Worm (Caenorhabditis elegans) whole organism, L1 larva: ENCODE measurements around the gene ins-34.

Source experiments
- C16A3.4 ChIP-seq: fragments of 150-350 bp; optimal IDR thresholded peaks from 2 replicates; lab custom pipeline; 2014; ENCODE audit warnings: missing biosample characterization, missing genetic modification characterization
- F16B12.6 ChIP-seq: fragments of 150-350 bp; optimal IDR thresholded peaks from 2 replicates; lab custom pipeline; 2014; ENCODE audit warnings: missing biosample characterization, missing genetic modification characterization
- Y116A8C.19 ChIP-seq: sonication (generic microtip); optimal IDR thresholded peaks from 2 replicates; lab custom pipeline; 2016; ENCODE audit warnings: missing compliant biosample characterization, missing genetic modification characterization, borderline replicate concordance
- aha-1 ChIP-seq: fragments of 150-350 bp; optimal IDR thresholded peaks from 2 replicates; lab custom pipeline; 2014; ENCODE audit warnings: missing biosample characterization, missing genetic modification characterization
- ceh-63 ChIP-seq: fragments of 200-800 bp; sonication (Bioruptor generic); optimal IDR thresholded peaks from 2 replicates; lab custom pipeline; 2018; ENCODE audit warnings: mild to moderate bottlenecking, missing genetic modification characterization, missing compliant biosample characterization
- ceh-8 ChIP-seq: fragments of 200-800 bp; sonication (Bioruptor generic); optimal IDR thresholded peaks from 2 replicates; lab custom pipeline; 2018; ENCODE audit warnings: mild to moderate bottlenecking, missing genetic modification characterization, moderate library complexity, missing compliant biosample characterization
- ceh-88 ChIP-seq: fragments of 200-800 bp; sonication (Bioruptor generic); IDR thresholded peaks from 2 replicates; pipeline ENCODE4 v1.3.6; 2022; ENCODE audit warnings: missing genetic modification characterization, missing compliant biosample characterization
- ceh-90 ChIP-seq: sonication (generic microtip); optimal IDR thresholded peaks from 2 replicates; lab custom pipeline; 2016; ENCODE audit warnings: missing genetic modification characterization, missing compliant biosample characterization
- efl-1 ChIP-seq, 4 experiments: fragments of 150-350 bp; optimal IDR thresholded peaks in 3 of 4; peaks in 1 of 4; 1 replicate in 1 of 4; 2 replicates in 3 of 4; lab custom pipeline; 2014; ENCODE audit warnings: missing biosample characterization in 2 of 4, missing genetic modification characterization in 2 of 4, missing genetic modification reagents in 2 of 4
- efl-3 ChIP-seq: fragments of 200-800 bp; sonication (Bioruptor generic); optimal IDR thresholded peaks from 2 replicates; lab custom pipeline; 2018; ENCODE audit warnings: mild to moderate bottlenecking, missing genetic modification characterization, missing compliant biosample characterization
- egl-13 ChIP-seq: sonication (generic microtip); optimal IDR thresholded peaks from 2 replicates; lab custom pipeline; 2016; ENCODE audit warnings: missing genotype, missing genetic modification reagents, missing genetic modification characterization, missing compliant biosample characterization
- egl-27 ChIP-seq, 2 experiments: fragments of 150-350 bp in 1 of 2; sonication (generic microtip); optimal IDR thresholded peaks; 3 replicates each; lab custom pipeline; 2017 to 2018; ENCODE audit warnings: missing biosample characterization in 2 of 2, missing genetic modification characterization in 2 of 2, missing genetic modification reagents in 2 of 2
- grh-1 ChIP-seq: fragments of 200-800 bp; sonication (Bioruptor generic); IDR thresholded peaks from 2 replicates; pipeline ENCODE4 v1.3.6; 2022; ENCODE audit warnings: missing genetic modification reagents, missing genetic modification characterization, missing compliant biosample characterization
- hlh-4 ChIP-seq: sonication (generic microtip); optimal IDR thresholded peaks from 2 replicates; lab custom pipeline; 2016; ENCODE audit warnings: mild to moderate bottlenecking, missing genetic modification characterization, missing compliant biosample characterization
- hpl-2 ChIP-seq: fragments of 150-350 bp; optimal IDR thresholded peaks from 2 replicates; lab custom pipeline; 2014; ENCODE audit warnings: missing biosample characterization, missing genetic modification reagents, missing genetic modification characterization
- irx-1 ChIP-seq: sonication (generic microtip); optimal IDR thresholded peaks from 2 replicates; lab custom pipeline; 2016; ENCODE audit warnings: missing genetic modification characterization, missing compliant biosample characterization
- isw-1 ChIP-seq: fragments of 200-800 bp; sonication (Bioruptor generic); IDR thresholded peaks from 2 replicates; pipeline ENCODE4 v1.3.6; 2022; ENCODE audit warnings: missing genetic modification characterization, missing compliant biosample characterization
- lin-15B ChIP-seq: fragments of 150-350 bp; sonication (generic microtip); optimal IDR thresholded peaks from 3 replicates; lab custom pipeline; 2014; ENCODE audit warnings: missing biosample characterization, missing genetic modification characterization
- lin-35 ChIP-seq, 2 experiments: fragments of 150-350 bp; optimal IDR thresholded peaks; 2 replicates each; lab custom pipeline; 2014; ENCODE audit warnings: missing biosample characterization in 2 of 2, missing genetic modification characterization in 2 of 2, missing genetic modification reagents in 2 of 2
- lin-39 ChIP-seq: fragments of 150-350 bp; optimal IDR thresholded peaks from 2 replicates; lab custom pipeline; 2014; ENCODE audit warnings: missing biosample characterization, missing genetic modification reagents, missing genetic modification characterization
- lir-3 ChIP-seq: sonication (generic microtip); optimal IDR thresholded peaks from 2 replicates; lab custom pipeline; 2016; ENCODE audit warnings: mild to moderate bottlenecking, missing genetic modification characterization, moderate library complexity, missing compliant biosample characterization; ENCODE audit not compliant: poor library complexity
- lsy-2 ChIP-seq, 2 experiments: fragments of 150-350 bp; optimal IDR thresholded peaks; 2 replicates each; lab custom pipeline; 2014; ENCODE audit warnings: missing biosample characterization in 2 of 2, missing genetic modification characterization in 2 of 2
- mab-9 ChIP-seq: fragments of 200-800 bp; sonication (Bioruptor generic); IDR thresholded peaks from 2 replicates; pipeline ENCODE4 v1.3.6; 2022; ENCODE audit warnings: missing genetic modification reagents, missing genetic modification characterization, missing compliant biosample characterization
- mef-2 ChIP-seq: fragments of 150-350 bp; optimal IDR thresholded peaks from 2 replicates; lab custom pipeline; 2014; ENCODE audit warnings: missing biosample characterization, missing genetic modification characterization
- nhr-11 ChIP-seq: fragments of 150-350 bp; optimal IDR thresholded peaks from 2 replicates; lab custom pipeline; 2014; ENCODE audit warnings: missing biosample characterization, missing genetic modification characterization
- nhr-12 ChIP-seq: sonication (generic microtip); optimal IDR thresholded peaks from 2 replicates; lab custom pipeline; 2017; ENCODE audit warnings: missing biosample characterization, missing genetic modification characterization
- nhr-19 ChIP-seq: fragments of 200-800 bp; sonication (Bioruptor generic); conservative IDR thresholded peaks from 2 replicates; pipeline ENCODE4 v1.3.6; 2022; ENCODE audit warnings: missing genetic modification characterization, missing compliant biosample characterization
- nhr-28 ChIP-seq: fragments of 150-350 bp; optimal IDR thresholded peaks from 2 replicates; lab custom pipeline; 2014; ENCODE audit warnings: missing biosample characterization, missing genetic modification characterization
- nhr-84 ChIP-seq: sonication (generic microtip); optimal IDR thresholded peaks from 2 replicates; lab custom pipeline; 2017; ENCODE audit warnings: missing biosample characterization, missing genetic modification characterization
- nhr-85 ChIP-seq: sonication (generic microtip); peaks from one replicate; lab custom pipeline; 2016; ENCODE audit warnings: missing genetic modification characterization, inconsistent platforms, missing compliant biosample characterization
- pag-3 ChIP-seq: sonication (generic microtip); optimal IDR thresholded peaks from 2 replicates; lab custom pipeline; 2017; ENCODE audit warnings: missing genetic modification characterization, mild to moderate bottlenecking, missing compliant biosample characterization, antibody characterized with exemption, borderline replicate concordance; ENCODE audit not compliant: insufficient read depth
- skn-1 ChIP-seq: fragments of 150-350 bp; optimal IDR thresholded peaks from 2 replicates; lab custom pipeline; 2014; ENCODE audit warnings: missing biosample characterization, missing genetic modification characterization
- snpc-4 ChIP-seq: fragments of 150-350 bp; optimal IDR thresholded peaks from 2 replicates; lab custom pipeline; 2014; ENCODE audit warnings: missing biosample characterization, missing genetic modification characterization
- snu-23 ChIP-seq: sonication (generic microtip); optimal IDR thresholded peaks from 2 replicates; lab custom pipeline; 2016; ENCODE audit warnings: missing genetic modification characterization, missing compliant biosample characterization
- sptf-1 ChIP-seq: fragments of 150-350 bp; optimal IDR thresholded peaks from 2 replicates; lab custom pipeline; 2014; ENCODE audit warnings: missing biosample characterization, missing genetic modification characterization
- sup-37 ChIP-seq: fragments of 200-800 bp; sonication (Bioruptor generic); optimal IDR thresholded peaks from 2 replicates; lab custom pipeline; 2018; ENCODE audit warnings: mild to moderate bottlenecking, missing genetic modification characterization, missing compliant biosample characterization
- unc-130 ChIP-seq: fragments of 150-350 bp; optimal IDR thresholded peaks from 2 replicates; lab custom pipeline; 2017; ENCODE audit warnings: missing biosample characterization, missing genetic modification characterization, inconsistent platforms
- unc-30 ChIP-seq: sonication (generic microtip); optimal IDR thresholded peaks from 2 replicates; lab custom pipeline; 2017; ENCODE audit warnings: missing biosample characterization, missing genetic modification characterization
- vab-15 ChIP-seq: sonication (generic microtip); optimal IDR thresholded peaks from 2 replicates; lab custom pipeline; 2017; ENCODE audit warnings: missing genotype, mild to moderate bottlenecking, missing genetic modification characterization, missing compliant biosample characterization
- zag-1 ChIP-seq: fragments of 150-350 bp; optimal IDR thresholded peaks from 2 replicates; lab custom pipeline; 2014; ENCODE audit warnings: missing biosample characterization, missing genetic modification characterization
- zip-4 ChIP-seq: fragments of 200-800 bp; sonication (Bioruptor generic); optimal IDR thresholded peaks from 2 replicates; lab custom pipeline; 2018; ENCODE audit warnings: mild to moderate bottlenecking, missing genetic modification characterization, moderate library complexity, missing compliant biosample characterization
- ztf-4 ChIP-seq: fragments of 150-350 bp; optimal IDR thresholded peaks from 2 replicates; lab custom pipeline; 2014; ENCODE audit warnings: missing biosample characterization, missing genetic modification characterization

The ins-34 gene

DNA sequence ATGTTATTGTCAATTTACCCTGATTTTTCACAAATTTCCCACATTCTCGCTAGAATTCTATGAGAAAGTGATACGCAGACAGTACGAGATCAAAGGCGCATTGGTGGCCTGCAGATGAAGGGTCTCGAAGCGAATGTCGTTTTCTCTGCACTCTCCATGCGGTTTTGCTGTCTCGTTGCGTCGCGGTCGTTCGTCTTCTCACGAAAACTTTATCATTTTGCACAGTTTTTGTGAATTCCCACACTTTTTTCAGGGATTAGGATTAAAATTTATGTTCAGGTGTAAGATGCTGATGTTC lies 35.4 kb upstream of the ins-34 start (continued):
- TF ChIP-seq zip-4 (GFP tag; lab: Kevin White, UChicago) = no peak
- TF ChIP-seq snpc-4 (tag; lab: Kevin White, UChicago) = peak; percentile 45
- TF ChIP-seq mab-9 (GFP tag; lab: Robert Waterston, UW) = no peak
- TF ChIP-seq lin-35 (GFP tag; optimal IDR thresholded peaks at IDR 0.05; lab: Kevin White, UChicago) = peak; percentile 87 to 92
- no peak for TF ChIP-seq ceh-90 (tag; lab: Kevin White, UChicago)
- TF ChIP-seq hpl-2 (GFP tag; lab: Kevin White, UChicago) = no peak
- no peak for TF ChIP-seq nhr-28 (tag; lab: Kevin White, UChicago)
- TF ChIP-seq unc-30 (tag; lab: Kevin White, UChicago) = no peak
- TF ChIP-seq sptf-1 (tag; lab: Kevin White, UChicago) = no peak
- no peak; the same call in 1 of the 2 replicates for TF ChIP-seq ceh-88 (GFP tag; lab: Robert Waterston, UW)
- TF ChIP-seq grh-1 = peak; percentile 75
- TF ChIP-seq zag-1 (tag; lab: Kevin White, UChicago) = peak; percentile 57
- no peak for TF ChIP-seq nhr-12 (tag; lab: Kevin White, UChicago)
- peak in 1 of 2 experiments; percentile 42 for TF ChIP-seq egl-27 (tag; optimal IDR thresholded peaks at IDR 0.05; lab: Kevin White, UChicago)
- peak; percentile 93 for TF ChIP-seq nhr-85 (tag; lab: Kevin White, UChicago)
- peak; percentile 89 for TF ChIP-seq C16A3.4 (tag; lab: Kevin White, UChicago)
- no peak for TF ChIP-seq Y116A8C.19 (tag; lab: Kevin White, UChicago)
- TF ChIP-seq ceh-8 = peak; percentile 40
- peak; percentile 65 for TF ChIP-seq unc-130 (tag; lab: Kevin White, UChicago)
- TF ChIP-seq skn-1 (tag; lab: Kevin White, UChicago) = peak; percentile 59
- no peak for TF ChIP-seq hlh-4 (tag; lab: Kevin White, UChicago)
- TF ChIP-seq ztf-4 = peak; percentile 54
- no peak for TF ChIP-seq efl-3 (GFP tag; lab: Kevin White, UChicago)
- TF ChIP-seq lin-39 (tag; lab: Kevin White, UChicago) = peak; percentile 54
- TF ChIP-seq irx-1 (tag; lab: Kevin White, UChicago) = peak; percentile 38
- TF ChIP-seq lin-15B (tag; lab: Kevin White, UChicago) = peak; percentile 92
- TF ChIP-seq pag-3 (tag; lab: Kevin White, UChicago) = no peak
- peak; percentile 90 to 97 for TF ChIP-seq efl-1 (optimal IDR thresholded peaks at IDR 0.05; lab: Kevin White, UChicago)
- TF ChIP-seq efl-1 (GFP tag; optimal IDR thresholded peaks at IDR 0.05 in 1 of 2; lab: Kevin White, UChicago) = peak; percentile 80 to 97
- peak; percentile 85 for TF ChIP-seq isw-1 (GFP tag; lab: Robert Waterston, UW)
- peak; percentile 37 for TF ChIP-seq vab-15 (tag; lab: Kevin White, UChicago)
- TF ChIP-seq lsy-2 (tag; optimal IDR thresholded peaks at IDR 0.05; lab: Kevin White, UChicago) = peak; percentile 91 to 96
- TF ChIP-seq, all 84 proteins: peak for 53

DNA sequence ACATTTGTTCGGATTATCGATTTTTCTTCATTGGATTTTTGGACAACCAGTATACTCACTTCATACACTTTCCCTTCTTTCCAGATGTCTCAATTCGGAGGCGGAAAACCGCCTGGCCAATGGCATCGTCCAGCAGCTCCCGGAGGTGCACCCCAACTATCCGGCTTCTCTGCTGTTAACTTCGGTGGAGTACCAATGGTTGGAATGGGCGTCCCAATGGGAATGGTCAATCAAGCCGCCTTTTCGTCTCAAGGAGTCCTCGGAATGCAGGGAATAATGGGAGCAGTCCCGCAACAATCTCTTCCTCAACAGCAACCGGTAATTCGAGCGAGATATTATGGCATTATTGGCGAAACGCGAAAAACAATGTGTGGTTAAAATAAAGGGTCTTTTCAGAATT lies 34.9 kb upstream of the ins-34 start, which contains the start of gene ccar-1:
ccar-1 (plus strand) TSS at position 83 of the 400 bp plus-strand sequence.
- no peak for TF ChIP-seq sup-37 (GFP tag; lab: Kevin White, UChicago)
- TF ChIP-seq unc-130 (tag; lab: Kevin White, UChicago) = no peak
- TF ChIP-seq nhr-19 = 0 out of 2 replicates have a peak, but pooled peaks have one; percentile 9
- TF ChIP-seq ztf-4 = no peak
- no peak for TF ChIP-seq aha-1 (tag; lab: Kevin White, UChicago)
- no peak for TF ChIP-seq nhr-84 (tag; lab: Kevin White, UChicago)
- TF ChIP-seq ceh-63 (GFP tag; lab: Kevin White, UChicago) = peak; percentile 60
- TF ChIP-seq mef-2 (tag; lab: Kevin White, UChicago) = no peak
- no peak for TF ChIP-seq F16B12.6 (tag; lab: Kevin White, UChicago)

DNA sequence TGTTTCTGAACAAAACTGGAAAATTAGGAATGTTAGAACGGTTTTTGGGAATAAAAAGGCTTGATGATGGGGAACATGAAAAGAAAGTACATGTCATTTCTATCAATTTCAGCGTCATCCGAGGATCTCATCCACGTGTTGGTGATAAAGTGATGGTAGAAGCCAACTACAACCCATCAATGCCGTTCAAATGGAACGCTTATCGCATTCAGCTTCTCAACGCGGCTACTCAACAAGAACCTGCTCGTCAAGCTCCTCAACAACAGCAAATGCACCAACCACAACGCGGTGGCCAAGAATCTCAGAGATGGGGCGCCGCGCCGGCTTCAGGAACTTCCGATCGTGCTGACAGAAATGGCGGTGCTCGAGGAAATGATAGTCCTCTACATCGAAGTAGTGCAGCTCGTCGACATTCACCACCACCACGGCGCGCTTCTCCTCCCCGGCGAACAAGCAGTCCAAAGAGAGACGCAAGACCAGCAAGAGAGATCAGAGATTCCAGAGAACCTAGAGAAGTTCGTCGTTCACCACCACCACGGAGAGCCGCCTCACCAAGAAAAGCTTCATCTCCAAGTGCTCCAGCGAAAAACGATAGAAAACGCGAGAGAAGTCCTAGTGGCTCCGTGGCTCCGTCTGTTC lies 34.2 kb upstream of the ins-34 start:
- TF ChIP-seq lir-3 (no peak), snpc-4 (tag; lab: Kevin White, UChicago) (no peak), nhr-11 (no peak), egl-13 (no peak), snu-23 (no peak), aha-1 (tag; lab: Kevin White, UChicago) (no peak), efl-3 (GFP tag; lab: Kevin White, UChicago) (no peak)
